1 worm cellular context compared by ENCODE assay signal in the genomic region with DNA sequence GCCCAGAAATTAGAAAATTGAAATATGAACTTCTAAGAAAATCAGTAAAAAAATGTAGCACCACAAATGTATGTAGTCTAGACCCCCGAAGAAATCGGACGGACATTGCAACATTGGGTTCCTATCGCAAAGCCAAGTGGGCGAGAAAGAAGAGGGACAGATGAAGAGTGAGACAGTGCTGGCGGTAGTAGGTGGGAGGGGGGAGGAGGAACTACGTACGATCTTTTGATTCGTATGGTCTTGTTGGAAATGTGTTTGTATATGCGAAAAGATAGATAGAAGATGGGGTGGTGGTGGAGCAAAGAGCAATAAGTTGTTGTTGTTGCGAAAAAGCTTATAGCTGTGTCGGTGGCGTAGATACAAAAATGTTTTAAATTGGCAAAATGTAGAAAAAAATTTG.
TF ChIP-seq lines count a peak whose summit lies in the region.

No protein-coding gene starts in this region.

TF ChIP-seq in whole organism, L4 larva, 104 proteins besides CTCF, POLR2A, EP300 and RAD21 (continued from another document):
- 0 out of 2 replicates have a peak, but pooled peaks have one; percentile 10 for TF ChIP-seq tra-1 (GFP tag; IDR thresholded peaks at IDR 0.05; lab: Robert Waterston, UW)
- no peak for TF ChIP-seq nhr-10 (tag; optimal IDR thresholded peaks at IDR 0.05; lab: Kevin White, UChicago)
TF ChIP-seq in whole organism, L4 larva: peak in this region for 13.
